Worm (Caenorhabditis elegans): ENCODE measurements around the gene K10B3.1.

DNA sequence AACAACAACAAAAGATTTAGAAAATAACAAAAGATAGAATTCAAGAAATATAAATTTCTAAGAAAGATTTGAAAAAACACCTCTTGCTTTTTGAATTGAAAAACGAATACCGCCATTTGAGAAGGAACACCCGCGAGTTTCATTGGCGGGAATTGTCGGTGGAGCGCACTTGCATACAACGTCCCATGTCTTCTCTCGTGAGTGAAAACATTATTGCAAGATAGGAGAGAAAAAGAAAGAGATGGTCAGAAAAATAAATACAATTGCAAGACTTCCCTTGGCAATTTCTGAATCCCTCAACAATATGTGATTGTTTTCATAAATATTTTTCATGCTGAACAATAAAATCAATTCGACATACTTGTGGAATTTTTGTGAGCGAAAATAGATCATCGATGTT, 29.1 kb upstream of the K10B3.1 start, which contains the start of gene K10B3.5:
- TF ChIP-seq dao-5 (tag; optimal IDR thresholded peaks at IDR 0.05) (no peak), him-1 (tag; optimal IDR thresholded peaks at IDR 0.05) (peak; percentile 41)
